Worm (Caenorhabditis elegans) whole organism, L4 larva: ENCODE data around the gene Y82E9BL.19.
A peak's percentile ranks its signal among the peaks of the same experiment; 100 is the strongest.
"Not testable (repeated sequence)": the region's sequence is repeated elsewhere in the genome, so short reads cannot be mapped to it uniquely, and the experiment has no call there.

ENCODE experiments used
- F49E8.2 ChIP-seq: sonication (generic microtip); optimal IDR thresholded peaks from 2 replicates; lab custom pipeline; 2016; ENCODE audit warnings: missing compliant biosample characterization, mild to moderate bottlenecking, missing genetic modification characterization, borderline replicate concordance
- R02D3.7 ChIP-seq: fragments of 150-350 bp; sonication (generic microtip); optimal IDR thresholded peaks from 3 replicates; lab custom pipeline; 2014; ENCODE audit warnings: missing biosample characterization, missing genetic modification characterization
- Y48G9A.11 ChIP-seq: fragments of 200-800 bp; sonication (Bioruptor generic); IDR thresholded peaks from 2 replicates; pipeline ENCODE4 v1.3.6; 2022; ENCODE audit warnings: missing genetic modification reagents, missing genetic modification characterization, missing compliant biosample characterization
- ZK337.2 ChIP-seq: fragments of 200-800 bp; sonication (Bioruptor generic); IDR thresholded peaks from 2 replicates; pipeline ENCODE4 v1.3.6; 2022; ENCODE audit warnings: missing genetic modification reagents, missing genetic modification characterization, missing compliant biosample characterization
- ceh-20 ChIP-seq: fragments of 200-800 bp; sonication (Bioruptor generic); IDR thresholded peaks from 2 replicates; pipeline ENCODE4 v1.3.6; 2022; ENCODE audit warnings: missing genetic modification reagents, missing genetic modification characterization, missing compliant biosample characterization
- ceh-62 ChIP-seq: sonication (generic microtip); optimal IDR thresholded peaks from 2 replicates; lab custom pipeline; 2017; ENCODE audit warnings: missing biosample characterization, missing genetic modification characterization
- ces-1 ChIP-seq: fragments of 150-350 bp; sonication (generic microtip); optimal IDR thresholded peaks from 4 replicates; lab custom pipeline; 2014; ENCODE audit warnings: missing biosample characterization, missing genetic modification reagents, missing genetic modification characterization
- daf-16 ChIP-seq, 3 experiments: sonication (generic microtip); optimal IDR thresholded peaks; 2 replicates each; lab custom pipeline; 2016 to 2017; ENCODE audit warnings: missing genetic modification characterization in 3 of 3, missing genetic modification reagents in 3 of 3, mild to moderate bottlenecking in 2 of 3, missing compliant biosample characterization in 2 of 3, missing biosample characterization in 1 of 3, moderate library complexity in 1 of 3
- daf-8 ChIP-seq: fragments of 200-800 bp; sonication (Bioruptor generic); IDR thresholded peaks from 2 replicates; pipeline ENCODE4 v1.3.6; 2022; ENCODE audit warnings: missing genetic modification characterization, missing compliant biosample characterization
- dmd-9 ChIP-seq: fragments of 200-800 bp; sonication (Bioruptor generic); IDR thresholded peaks from 2 replicates; pipeline ENCODE4 v1.3.6; 2022; ENCODE audit warnings: missing genetic modification reagents, missing genetic modification characterization, missing compliant biosample characterization
- dpl-1 ChIP-seq: fragments of 150-350 bp; optimal IDR thresholded peaks from 2 replicates; lab custom pipeline; 2014; ENCODE audit warnings: missing biosample characterization, missing genetic modification reagents, missing genetic modification characterization
- jun-1 ChIP-seq: fragments of 150-350 bp; optimal IDR thresholded peaks from 2 replicates; lab custom pipeline; 2014; ENCODE audit warnings: missing biosample characterization, missing genetic modification reagents, missing genetic modification characterization
- lin-13 ChIP-seq: fragments of 150-350 bp; optimal IDR thresholded peaks from 2 replicates; lab custom pipeline; 2014; ENCODE audit warnings: missing biosample characterization, missing genetic modification reagents, missing genetic modification characterization
- lir-3 ChIP-seq: sonication (generic microtip); optimal IDR thresholded peaks from 2 replicates; lab custom pipeline; 2016; ENCODE audit warnings: mild to moderate bottlenecking, missing genetic modification characterization, missing compliant biosample characterization
- madf-5 ChIP-seq, 2 experiments: fragments of 200-800 bp; sonication (Bioruptor generic); IDR thresholded peaks; 2 replicates each; pipeline ENCODE4 v1.3.6; 2022; ENCODE audit warnings: missing compliant biosample characterization in 2 of 2, missing genetic modification characterization in 2 of 2
- madf-9 ChIP-seq: fragments of 200-800 bp; sonication (Bioruptor generic); conservative IDR thresholded peaks from 2 replicates; pipeline ENCODE4 v1.3.6; 2022; ENCODE audit warnings: missing genetic modification reagents, missing genetic modification characterization, missing compliant biosample characterization
- mdt-29 ChIP-seq: fragments of 200-800 bp; sonication (Bioruptor generic); IDR thresholded peaks from 2 replicates; pipeline ENCODE4 v1.3.6; 2022; ENCODE audit warnings: missing genetic modification reagents, missing genetic modification characterization, missing compliant biosample characterization
- mep-1 ChIP-seq: fragments of 150-350 bp; sonication (generic microtip); optimal IDR thresholded peaks from 3 replicates; lab custom pipeline; 2014; ENCODE audit warnings: missing biosample characterization, missing genetic modification characterization
- mxl-3 ChIP-seq: fragments of 200-800 bp; sonication (Bioruptor generic); optimal IDR thresholded peaks from 2 replicates; lab custom pipeline; 2018; ENCODE audit warnings: mild to moderate bottlenecking, missing genetic modification characterization, missing compliant biosample characterization
- nhr-11 ChIP-seq: fragments of 150-350 bp; optimal IDR thresholded peaks from 2 replicates; lab custom pipeline; 2014; ENCODE audit warnings: missing biosample characterization, missing genetic modification characterization
- nhr-237 ChIP-seq: sonication (generic microtip); optimal IDR thresholded peaks from 2 replicates; lab custom pipeline; 2017; ENCODE audit warnings: missing biosample characterization, missing genetic modification characterization
- nhr-25 ChIP-seq: sonication (generic microtip); optimal IDR thresholded peaks from 2 replicates; lab custom pipeline; 2017; ENCODE audit warnings: missing genetic modification characterization, mild to moderate bottlenecking, missing compliant biosample characterization, antibody characterized with exemption, moderate library complexity, borderline replicate concordance; ENCODE audit not compliant: insufficient read depth
- nhr-42 ChIP-seq: fragments of 200-800 bp; sonication (Bioruptor generic); IDR thresholded peaks from 2 replicates; pipeline ENCODE4 v1.3.6; 2022; ENCODE audit warnings: missing genetic modification characterization, missing compliant biosample characterization
- nhr-48 ChIP-seq: sonication (generic microtip); optimal IDR thresholded peaks from 2 replicates; lab custom pipeline; 2016; ENCODE audit warnings: mild to moderate bottlenecking, missing genetic modification characterization, missing compliant biosample characterization
- pqm-1 ChIP-seq: sonication (generic microtip); optimal IDR thresholded peaks from 2 replicates; lab custom pipeline; 2017; ENCODE audit warnings: missing biosample characterization, missing genetic modification characterization
- sdz-12 ChIP-seq: fragments of 200-800 bp; sonication (Bioruptor generic); optimal IDR thresholded peaks from 2 replicates; lab custom pipeline; 2018; ENCODE audit warnings: mild to moderate bottlenecking, missing genetic modification characterization, missing compliant biosample characterization
- snpc-1.2 ChIP-seq: fragments of 200-800 bp; sonication (Bioruptor generic); IDR thresholded peaks from 2 replicates; pipeline ENCODE4 v1.3.6; 2022; ENCODE audit warnings: missing genetic modification reagents, missing genetic modification characterization, missing compliant biosample characterization
- unc-62 ChIP-seq, 3 experiments: fragments of 150-350 bp in 1 of 3; sonication (generic microtip); optimal IDR thresholded peaks in 2 of 3; peaks in 1 of 3; 1 replicate in 1 of 3; 2 replicates in 2 of 3; lab custom pipeline; 2014 to 2017; ENCODE audit warnings: missing biosample characterization in 3 of 3, missing genetic modification characterization in 3 of 3, missing genetic modification reagents in 3 of 3, missing genotype in 1 of 3
- vab-7 ChIP-seq: fragments of 200-800 bp; sonication (Bioruptor generic); IDR thresholded peaks from 2 replicates; pipeline ENCODE4 v1.3.6; 2022; ENCODE audit warnings: missing genetic modification reagents, missing genetic modification characterization, missing compliant biosample characterization
- zfp-3 ChIP-seq: fragments of 200-800 bp; sonication (Bioruptor generic); conservative IDR thresholded peaks from 2 replicates; pipeline ENCODE4 v1.3.6; 2022; ENCODE audit warnings: missing genetic modification reagents, missing genetic modification characterization, missing compliant biosample characterization
- zip-2 ChIP-seq: fragments of 150-350 bp; optimal IDR thresholded peaks from 2 replicates; lab custom pipeline; 2014; ENCODE audit warnings: missing biosample characterization, missing genetic modification characterization

The Y82E9BL.19 gene

DNA sequence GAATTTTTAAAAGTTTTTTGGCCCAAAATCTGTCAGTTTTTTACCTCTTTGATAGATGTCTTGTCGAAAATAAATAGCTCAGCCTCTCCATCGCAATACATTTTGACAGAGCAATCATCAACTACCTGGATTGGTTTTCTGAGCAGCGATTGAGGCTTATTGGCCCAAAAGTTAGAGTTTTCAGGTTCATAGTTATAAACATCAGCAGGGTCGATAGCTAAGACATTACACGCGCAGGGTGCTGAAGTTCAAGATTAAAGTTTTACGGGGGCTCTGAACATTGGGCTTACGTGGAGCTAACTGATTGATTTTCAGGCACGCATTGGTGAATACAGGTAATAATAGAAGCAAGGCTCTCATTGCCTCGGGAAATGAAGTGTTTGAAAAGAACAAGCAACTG is 27.9 kb downstream of the Y82E9BL.19 start, which contains the start of gene Y82E9BR.9:
Y82E9BR.9 (minus strand) TSS at position 101 of the 400 bp plus-strand sequence.
- TF ChIP-seq lin-13: no peak
- no peak for TF ChIP-seq pqm-1
- no peak for TF ChIP-seq zfp-3 (GFP tag; lab: Robert Waterston, UW)
- TF ChIP-seq dmd-9: no peak
- TF ChIP-seq F49E8.2 (tag; lab: Kevin White, UChicago): no peak
- no peak for TF ChIP-seq ceh-20 (GFP tag; lab: Robert Waterston, UW)
- no peak for TF ChIP-seq madf-9 (GFP tag; lab: Robert Waterston, UW)
- TF ChIP-seq mxl-3: no peak
- TF ChIP-seq ces-1: no peak
- TF ChIP-seq daf-16 (GFP tag; optimal IDR thresholded peaks at IDR 0.05; lab: Kevin White, UChicago): no peak
- TF ChIP-seq daf-16 (tag; optimal IDR thresholded peaks at IDR 0.05; lab: Kevin White, UChicago): no peak
- TF ChIP-seq sdz-12 (GFP tag; lab: Kevin White, UChicago): no peak
- TF ChIP-seq nhr-237: no peak

DNA sequence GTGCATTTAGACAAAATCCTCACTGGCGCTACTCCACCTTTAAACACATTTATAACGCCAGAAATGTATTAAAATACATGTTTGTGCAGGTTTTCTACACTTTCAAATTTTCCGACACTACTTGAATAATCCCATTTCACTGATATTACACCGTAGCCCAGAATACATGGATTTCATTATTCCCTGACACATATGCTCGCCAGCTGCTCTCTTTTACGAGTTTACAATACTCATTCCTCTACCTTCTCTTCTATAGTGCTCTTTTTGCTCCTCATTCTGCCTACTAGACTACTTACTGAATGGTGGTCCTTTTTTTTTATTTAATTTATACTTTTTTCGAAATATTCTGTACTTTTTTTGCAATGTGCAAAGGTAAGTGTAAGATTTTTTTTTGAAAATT is 40.7 kb downstream of the Y82E9BL.19 start:
- TF ChIP-seq dpl-1 (GFP tag; lab: Kevin White, UChicago) (no peak), madf-9 (GFP tag; lab: Robert Waterston, UW) (no peak)

DNA sequence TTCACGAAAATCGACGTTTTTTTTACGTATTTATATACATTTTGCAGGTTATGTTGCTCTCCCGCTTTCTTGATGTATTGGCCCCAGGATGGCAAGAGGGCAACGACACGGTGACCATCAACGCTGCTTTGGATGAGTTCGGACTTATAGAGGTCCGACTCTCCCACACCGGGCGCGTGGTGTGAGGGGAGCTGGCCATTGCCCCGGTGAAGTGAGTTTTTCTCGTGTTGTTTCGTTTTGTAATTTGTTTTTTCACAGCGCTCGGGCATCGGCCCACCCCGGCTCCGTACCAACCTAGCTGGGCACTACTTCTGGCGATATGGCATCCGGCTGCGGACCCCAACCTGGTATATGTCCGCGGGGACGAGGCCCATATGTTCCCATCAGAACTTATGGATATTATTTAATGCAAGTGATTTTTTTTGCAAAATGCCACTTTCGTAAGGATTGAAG is 42.6 kb downstream of the Y82E9BL.19 start, which contains the start of gene Y82E9BR.20:
Y82E9BR.20 (plus strand) TSS at position 51 of the 453 bp plus-strand sequence.
- TF ChIP-seq nhr-42 (GFP tag; lab: Robert Waterston, UW) (no peak), ceh-62 (no peak), unc-62 (GFP tag; optimal IDR thresholded peaks at IDR 0.05 in 1 of 2; lab: Kevin White, UChicago) (peak in 1 of 2 experiments; percentile 90), unc-62 (tag; optimal IDR thresholded peaks at IDR 0.05; lab: Kevin White, UChicago) (no peak), daf-8 (GFP tag; lab: Robert Waterston, UW) (no peak)

DNA sequence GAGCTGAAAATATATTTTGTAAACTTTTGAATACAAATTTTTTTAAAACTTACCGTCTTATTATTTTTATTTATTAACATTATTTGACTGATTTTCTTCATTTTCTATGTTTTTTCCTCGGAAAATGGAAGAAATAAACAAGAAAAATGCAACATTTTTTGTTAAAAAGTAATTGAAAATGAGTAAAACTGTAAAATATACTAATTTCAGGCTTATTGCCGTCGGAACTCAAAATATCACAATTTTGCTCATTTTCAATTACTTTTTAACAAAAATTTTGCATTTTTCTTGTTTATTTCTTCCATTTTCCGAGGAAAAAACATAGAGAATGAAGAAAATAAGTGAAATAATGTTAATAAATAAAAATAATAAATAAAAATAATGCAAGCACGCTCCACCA is 43.7 kb downstream of the Y82E9BL.19 start, which contains the start of gene Y82E9BR.10:
Y82E9BR.10 (minus strand) TSS at position 101 of the 400 bp plus-strand sequence.
- not testable (repeated sequence) for TF ChIP-seq zip-2 (tag; lab: Kevin White, UChicago); F49E8.2 (tag; lab: Kevin White, UChicago); mdt-29

DNA sequence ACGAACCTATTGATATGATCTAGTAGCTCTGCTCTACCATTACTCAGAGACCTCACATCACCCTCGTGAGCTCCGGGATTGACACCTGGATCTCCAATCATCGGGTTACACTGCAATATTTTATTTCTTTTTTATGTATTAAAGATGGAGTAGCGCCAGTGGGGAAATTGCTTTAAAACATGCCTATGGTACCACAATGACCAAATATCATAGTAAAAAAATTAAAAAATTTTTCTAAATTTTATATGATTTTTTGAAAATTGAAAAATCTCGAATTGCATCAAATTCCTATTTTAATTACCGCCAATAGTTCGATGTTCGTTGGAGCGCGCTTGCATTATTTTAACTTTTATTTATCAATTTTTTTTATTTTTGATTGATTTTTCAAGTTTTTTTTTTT is 46.1 kb downstream of the Y82E9BL.19 start, which contains the start of gene pals-40:
pals-40 (minus strand) TSS at position 101 of the 400 bp plus-strand sequence.
- not testable (repeated sequence) for TF ChIP-seq R02D3.7, nhr-25, lir-3 (tag; lab: Kevin White, UChicago)
- TF ChIP-seq, all 104 proteins: peak for 0; not testable (repeated sequence) for 104

DNA sequence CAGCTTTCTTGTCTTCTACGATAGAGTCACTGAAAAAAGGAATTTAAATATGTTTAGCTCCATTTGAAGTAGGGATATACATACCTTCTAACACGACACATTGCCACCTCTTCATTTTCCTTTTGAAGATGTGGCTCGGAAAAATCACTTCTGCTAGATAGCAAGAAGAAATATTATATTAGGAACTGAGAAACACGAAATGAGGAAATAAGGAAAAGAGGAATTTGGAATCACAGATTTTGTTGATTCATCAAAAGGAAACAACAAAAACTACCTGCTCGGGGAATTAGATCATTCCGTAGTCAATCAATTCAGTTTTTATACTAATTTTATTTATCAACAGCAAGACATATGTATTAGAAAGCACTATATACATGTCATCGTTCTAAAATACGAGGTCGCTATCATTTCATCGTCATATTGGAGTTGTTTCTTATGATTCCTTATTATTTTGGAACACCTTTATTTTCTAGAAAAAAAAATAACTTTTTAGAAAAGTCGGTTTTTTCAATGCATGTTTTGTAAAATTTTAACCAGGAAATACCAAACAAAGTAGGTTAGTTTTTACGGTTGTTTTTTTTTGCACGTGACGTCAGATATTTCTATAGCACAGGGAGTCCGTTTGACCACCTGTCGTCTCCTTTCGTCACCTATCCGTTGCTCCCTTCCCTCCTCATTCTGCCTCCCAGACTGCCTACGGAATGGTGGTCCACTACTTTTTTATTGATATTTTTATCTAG is 48.9 kb downstream of the Y82E9BL.19 start, which contains the start of the genes pals-21 and Y82E9BR.6:
pals-21 (minus strand) TSS at position 101 of the 740 bp plus-strand sequence.
Y82E9BR.6 (plus strand) TSS at position 690 of the 740 bp plus-strand sequence.
- TF ChIP-seq nhr-48 (tag; lab: Kevin White, UChicago) (no peak), jun-1 (no peak), ceh-20 (GFP tag; lab: Robert Waterston, UW) (no peak), nhr-237 (no peak), mep-1 (tag; lab: Kevin White, UChicago) (no peak), daf-16 (GFP tag; optimal IDR thresholded peaks at IDR 0.05; lab: Kevin White, UChicago) (no peak), daf-16 (tag; optimal IDR thresholded peaks at IDR 0.05; lab: Kevin White, UChicago) (no peak), madf-5 (GFP tag; IDR thresholded peaks at IDR 0.05; lab: Robert Waterston, UW) (no peak), snpc-1.2 (GFP tag; lab: Robert Waterston, UW) (no peak), nhr-11 (tag; lab: Kevin White, UChicago) (no peak), vab-7 (GFP tag; lab: Robert Waterston, UW) (no peak), F49E8.2 (tag; lab: Kevin White, UChicago) (no peak), ZK337.2 (GFP tag; lab: Robert Waterston, UW) (no peak), Y48G9A.11 (no peak), lir-3 (tag; lab: Kevin White, UChicago) (no peak)
